Fruit fly (Drosophila melanogaster) whole organism, adult: ENCODE measurements around the gene CG17572.

Source experiments
- CG11617 ChIP-seq: fragments of 200-800 bp; sonication (Bioruptor generic); optimal IDR thresholded peaks from 2 replicates; lab custom pipeline; 2017; ENCODE audit warnings: mild to moderate bottlenecking, missing biosample characterization, missing genetic modification reagents, missing genetic modification characterization
- CG12768 ChIP-seq: fragments of 200-800 bp; sonication (Bioruptor generic); optimal IDR thresholded peaks from 2 replicates; lab custom pipeline; 2017; ENCODE audit warnings: missing biosample characterization, missing genetic modification characterization, mild to moderate bottlenecking, moderate library complexity, missing genetic modification reagents
- CG14711 ChIP-seq: fragments of 200-800 bp; sonication (Bioruptor generic); optimal IDR thresholded peaks from 2 replicates; lab custom pipeline; 2018; ENCODE audit warnings: missing biosample characterization, mild to moderate bottlenecking, missing genetic modification characterization, moderate library complexity
- CG1620 ChIP-seq: fragments of 200-800 bp; sonication (Bioruptor generic); optimal IDR thresholded peaks from 2 replicates; lab custom pipeline; 2016; ENCODE audit warnings: missing biosample characterization, missing genetic modification characterization
- CG33017 ChIP-seq: fragments of 200-800 bp; sonication (Bioruptor generic); optimal IDR thresholded peaks from 2 replicates; lab custom pipeline; 2018; ENCODE audit warnings: missing biosample characterization, mild to moderate bottlenecking, missing genetic modification characterization, moderate library complexity
- CG5204 ChIP-seq: fragments of 200-800 bp; sonication (Bioruptor generic); optimal IDR thresholded peaks from 2 replicates; lab custom pipeline; 2016; ENCODE audit warnings: missing biosample characterization, missing genetic modification characterization
- CG7045 ChIP-seq: fragments of 200-800 bp; sonication (Bioruptor generic); optimal IDR thresholded peaks from 2 replicates; lab custom pipeline; 2017; ENCODE audit warnings: missing biosample characterization, mild to moderate bottlenecking, missing genetic modification characterization
- CG7101 ChIP-seq: fragments of 200-800 bp; sonication (Bioruptor generic); optimal IDR thresholded peaks from 2 replicates; lab custom pipeline; 2018; ENCODE audit warnings: missing biosample characterization, mild to moderate bottlenecking, missing genetic modification characterization, moderate library complexity
- Clk ChIP-seq: fragments of 200-800 bp; sonication (Bioruptor generic); optimal IDR thresholded peaks from 2 replicates; lab custom pipeline; 2017; ENCODE audit warnings: missing biosample characterization, missing genetic modification characterization
- Crg-1 ChIP-seq: fragments of 200-800 bp; sonication (Bioruptor generic); optimal IDR thresholded peaks from 2 replicates; lab custom pipeline; 2016; ENCODE audit warnings: missing biosample characterization, missing genetic modification characterization
- Hr96 ChIP-seq: fragments of 200-800 bp; sonication (Bioruptor generic); optimal IDR thresholded peaks from 2 replicates; lab custom pipeline; 2016; ENCODE audit warnings: missing biosample characterization, missing genetic modification characterization
- Mnt ChIP-seq: fragments of 200-800 bp; sonication (Bioruptor generic); optimal IDR thresholded peaks from 2 replicates; lab custom pipeline; 2016; ENCODE audit warnings: missing biosample characterization, mild to moderate bottlenecking, missing genetic modification characterization
- bab1 ChIP-seq: fragments of 200-800 bp; sonication (Bioruptor generic); optimal IDR thresholded peaks from 3 replicates; lab custom pipeline; 2019; ENCODE audit warnings: missing biosample characterization, mild to moderate bottlenecking, missing genetic modification characterization, moderate library complexity
- cic ChIP-seq: fragments of 200-800 bp; sonication (Bioruptor generic); optimal IDR thresholded peaks from 2 replicates; lab custom pipeline; 2017; ENCODE audit warnings: missing biosample characterization, mild to moderate bottlenecking, missing genetic modification characterization, moderate library complexity
- cnc ChIP-seq, 2 experiments: fragments of >200 bp; optimal IDR thresholded peaks; 2 replicates each; lab custom pipeline; 2017
- kay ChIP-seq: fragments of 200-800 bp; sonication (Bioruptor generic); peaks from one replicate; lab custom pipeline; 2016; ENCODE audit warnings: missing biosample characterization, missing genetic modification characterization, borderline replicate concordance
- ovo ChIP-seq: fragments of 200-800 bp; sonication (Bioruptor generic); optimal IDR thresholded peaks from 2 replicates; lab custom pipeline; 2016; ENCODE audit warnings: missing biosample characterization, missing genetic modification characterization
- pad ChIP-seq: fragments of 200-800 bp; sonication (Bioruptor generic); optimal IDR thresholded peaks from 3 replicates; lab custom pipeline; 2017; ENCODE audit warnings: missing biosample characterization, missing genetic modification characterization, mild to moderate bottlenecking, moderate library complexity, missing genetic modification reagents
- tj ChIP-seq: fragments of 200-800 bp; sonication (Bioruptor generic); optimal IDR thresholded peaks from 3 replicates; lab custom pipeline; 2017; ENCODE audit warnings: missing biosample characterization, mild to moderate bottlenecking, missing genetic modification characterization, moderate library complexity
- toe ChIP-seq: fragments of 200-800 bp; sonication (Bioruptor generic); optimal IDR thresholded peaks from 2 replicates; lab custom pipeline; 2016; ENCODE audit warnings: missing biosample characterization, missing genetic modification characterization

Gene CG17572

dm6 chr2L:19079742-19080141, 5.8 kb upstream of the CG17572 start:
- peak; percentile 7 for TF ChIP-seq kay (GFP tag; lab: Kevin White, UChicago)
- no peak for TF ChIP-seq cnc (optimal IDR thresholded peaks at IDR 0.05; lab: Kevin White, UChicago)
- no peak for TF ChIP-seq tj

DNA sequence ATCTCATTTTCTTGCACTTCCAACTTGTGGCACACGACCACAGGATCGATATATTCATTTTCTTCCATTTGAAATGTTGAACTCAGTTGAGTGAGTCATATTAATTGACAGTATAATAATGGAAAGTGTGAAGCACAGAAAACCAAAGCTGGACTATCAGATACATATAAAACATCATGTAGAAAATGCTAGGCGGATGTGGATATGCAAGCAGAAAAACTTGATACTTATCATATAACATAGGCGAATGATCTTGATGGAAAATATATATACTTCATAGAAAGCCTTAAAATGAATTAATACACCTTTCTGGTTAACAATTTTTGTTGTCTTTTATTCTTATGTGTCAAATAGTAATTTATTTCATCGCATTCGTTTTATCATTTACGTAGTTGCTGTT, 5.0 kb upstream of the CG17572 start, which contains the start of gene CG10700:
Gene CG10700 (minus strand): TSS at position 101 of the 400 bp plus-strand sequence.
- no peak for TF ChIP-seq CG11617 (GFP tag; lab: Kevin White, UChicago)

dm6 chr2L:19071713-19072112, 2.2 kb downstream of the CG17572 start:
- TF ChIP-seq CG33017 (tag; lab: Kevin White, UChicago), result no peak
- no peak for TF ChIP-seq CG7101 (tag; lab: Kevin White, UChicago)
- no peak for TF ChIP-seq cic
- TF ChIP-seq cnc (optimal IDR thresholded peaks at IDR 0.05; lab: Kevin White, UChicago), result no peak
- TF ChIP-seq Clk (GFP tag; lab: Kevin White, UChicago), result no peak

- TF ChIP-seq kay (GFP tag; lab: Kevin White, UChicago) (no peak), Crg-1 (no peak), CG7101 (tag; lab: Kevin White, UChicago) (no peak), CG1620 (GFP tag; lab: Kevin White, UChicago) (no peak), CG33017 (tag; lab: Kevin White, UChicago) (no peak), ovo (GFP tag; lab: Kevin White, UChicago) (no peak), CG11617 (GFP tag; lab: Kevin White, UChicago) (no peak), cnc (optimal IDR thresholded peaks at IDR 0.05; lab: Kevin White, UChicago) (no peak), toe (GFP tag; lab: Kevin White, UChicago) (no peak), tj (no peak), cic (no peak), bab1 (GFP tag; lab: Kevin White, UChicago) (no peak), CG12768 (no peak), Clk (GFP tag; lab: Kevin White, UChicago) (no peak), Mnt (GFP tag; lab: Kevin White, UChicago) (no peak), CG7045 (GFP tag; lab: Kevin White, UChicago) (no peak), CG5204 (GFP tag; lab: Kevin White, UChicago) (no peak), CG14711 (tag; lab: Kevin White, UChicago) (no peak)
Measured at dm6 chr2L:19069548-19070145, 4.3 kb downstream of the CG17572 start, which contains the start of gene CG10702. Gene CG10702, minus strand, starts transcription at chr2L:19069851.

DNA sequence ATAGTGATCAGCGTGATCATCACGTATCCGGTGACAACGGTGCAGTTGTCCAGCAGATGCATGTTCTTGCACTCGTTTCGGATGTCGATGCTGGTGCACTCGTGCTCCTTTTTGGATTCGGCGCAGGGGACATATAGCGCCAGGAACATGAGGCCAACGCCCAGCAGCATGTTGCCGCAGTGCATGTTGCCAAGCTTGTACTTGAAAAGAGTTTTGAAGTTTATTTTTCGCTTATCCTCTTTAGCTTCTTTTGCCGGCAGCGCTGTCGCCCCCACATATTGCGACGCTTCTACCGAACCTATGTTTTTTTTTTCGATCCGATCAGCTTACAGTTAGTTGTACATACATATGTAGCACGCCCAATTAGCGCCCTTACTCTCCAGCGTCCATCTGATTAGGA, 5.6 kb downstream of the CG17572 start:
- TF ChIP-seq pad (GFP tag; lab: Kevin White, UChicago) (peak; percentile 32), tj (no peak), Mnt (GFP tag; lab: Kevin White, UChicago) (no peak)

dm6 chr2L:19064706-19065105, 9.2 kb downstream of the CG17572 start, which contains the start of gene CG17343:
Gene CG17343, plus strand, starts transcription at chr2L:19064929.
- no peak for TF ChIP-seq cnc (optimal IDR thresholded peaks at IDR 0.05; lab: Kevin White, UChicago)
- no peak for TF ChIP-seq cic
- no peak for TF ChIP-seq ovo (GFP tag; lab: Kevin White, UChicago)
- no peak for TF ChIP-seq kay (GFP tag; lab: Kevin White, UChicago)

DNA sequence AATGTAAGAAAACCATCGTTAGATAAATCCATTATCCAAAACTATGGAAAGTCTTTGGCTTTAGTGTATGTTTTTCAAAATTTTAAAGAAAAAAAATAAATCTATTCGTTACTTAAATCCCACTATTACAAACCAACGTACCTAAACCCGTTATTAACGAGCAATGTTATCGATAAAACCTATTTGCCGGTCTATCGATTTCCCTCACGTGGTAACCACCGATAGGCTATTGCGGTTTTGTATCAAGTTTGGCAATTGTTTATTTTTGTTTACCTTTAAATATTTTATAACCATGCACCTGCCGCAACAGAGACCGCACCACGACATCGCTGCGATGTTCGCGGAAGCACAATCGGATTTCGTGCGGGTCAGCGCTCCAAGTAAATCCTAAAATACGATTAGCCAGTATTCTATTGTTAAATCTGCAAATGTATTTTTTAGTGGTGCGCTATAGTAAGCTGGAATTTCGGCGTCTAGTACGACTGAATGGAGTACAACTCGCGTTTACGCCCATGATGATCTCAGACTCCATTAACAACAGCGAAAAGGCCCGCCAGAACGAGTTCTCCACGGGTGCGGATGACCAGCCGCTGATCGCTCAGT, 10.8 kb downstream of the CG17572 start, which contains the start of gene Dus4:
Gene Dus4 (plus strand): TSS at position 206 of the 603 bp plus-strand sequence.
- TF ChIP-seq toe (GFP tag; lab: Kevin White, UChicago), result no peak
- peak; percentile 58 for TF ChIP-seq Mnt (GFP tag; lab: Kevin White, UChicago)

dm6 chr2L:19058916-19059315, 15.0 kb downstream of the CG17572 start, which contains the start of gene Phlpp:
Gene Phlpp, plus strand, starts transcription at chr2L:19059129.
- TF ChIP-seq toe (GFP tag; lab: Kevin White, UChicago) (no peak), kay (GFP tag; lab: Kevin White, UChicago) (no peak), CG33017 (tag; lab: Kevin White, UChicago) (no peak), CG7101 (tag; lab: Kevin White, UChicago) (no peak), Hr96 (GFP tag; lab: Kevin White, UChicago) (no peak), bab1 (GFP tag; lab: Kevin White, UChicago) (peak; percentile 42), pad (GFP tag; lab: Kevin White, UChicago) (no peak)
